Fruit fly (Drosophila melanogaster) Kc167 (cell line): ENCODE results near the gene hyd.

ENCODE experiments used
- Sin3A ChIP-seq: fragments of >200 bp; optimal IDR thresholded peaks from 2 replicates; lab custom pipeline; 2018; ENCODE audit warnings: missing external identifiers
- h ChIP-seq: fragments of >200 bp; optimal IDR thresholded peaks from 3 replicates; lab custom pipeline; 2018; ENCODE audit warnings: missing external identifiers
- insv ChIP-seq: fragments of >200 bp; optimal IDR thresholded peaks from 3 replicates; lab custom pipeline; 2018; ENCODE audit warnings: missing external identifiers

dm6 chr3R:9710886-9711285 lies 14.5 kb downstream of the hyd start, which contains the start of the genes trbd and dmt:
- no peak for TF ChIP-seq h (lab: Kevin White, UChicago)
- no peak for TF ChIP-seq insv (lab: Kevin White, UChicago)
- TF ChIP-seq Sin3A (lab: Kevin White, UChicago) = no peak
